Worm (Caenorhabditis elegans): ENCODE measurements around the gene F46F2.5.

DNA sequence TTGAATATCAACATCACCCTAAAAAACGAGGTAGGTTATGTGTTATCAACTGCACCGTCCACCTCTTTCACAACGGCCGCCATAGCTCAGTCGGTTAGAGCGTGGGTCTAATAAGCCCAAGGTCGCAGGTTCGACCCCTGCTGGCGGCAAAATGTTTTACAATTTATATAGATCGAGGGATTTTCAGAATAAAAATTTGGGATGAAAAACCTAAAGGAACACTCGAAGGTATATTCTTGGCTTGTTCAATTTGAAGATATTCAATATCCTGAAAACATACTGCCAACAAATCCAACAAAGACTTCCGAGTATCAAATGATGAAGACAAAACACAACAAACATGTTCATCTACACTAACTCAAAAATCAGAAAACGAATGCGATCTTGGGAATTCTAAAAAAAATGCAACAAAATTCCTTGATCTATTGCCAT is 34.9 kb downstream of the F46F2.5 start:
- TF ChIP-seq cog-1 (tag; optimal IDR thresholded peaks at IDR 0.05) (peak; percentile 6), ref-1 (GFP tag; conservative IDR thresholded peaks at IDR 0.05) (peak; percentile 73), med-1 (GFP tag; optimal IDR thresholded peaks at IDR 0.05; ENCODE audit: insufficient read depth) (peak; percentile 16), ztf-23 (GFP tag; IDR thresholded peaks at IDR 0.05) (peak; percentile 82), flt-1 (GFP tag; IDR thresholded peaks at IDR 0.05) (peak; percentile 93)
